Worm (Caenorhabditis elegans): ENCODE measurements around the gene kvs-1.
"Not testable (repeated sequence)": the region's sequence is repeated elsewhere in the genome, so short reads cannot be mapped to it uniquely, and the experiment has no call there.

DNA sequence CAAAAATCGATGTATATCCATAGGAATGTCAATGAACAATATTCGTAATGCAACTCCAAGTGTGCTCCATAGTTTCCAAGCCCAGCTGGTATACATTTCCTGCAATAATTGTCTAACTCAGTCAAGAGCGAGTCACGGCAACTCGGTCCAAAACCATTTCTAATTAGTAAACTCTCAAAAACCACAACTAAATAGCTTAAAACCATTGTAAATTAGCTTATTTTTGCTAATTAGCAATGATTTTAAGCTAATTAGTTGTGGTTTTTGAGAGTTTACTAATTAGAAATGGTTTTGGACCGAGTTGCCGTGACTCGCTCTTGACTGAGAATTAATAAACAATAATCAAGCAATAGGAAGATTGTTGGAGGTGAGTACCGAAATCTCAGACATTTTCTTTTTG, 42.1 kb downstream of the kvs-1 start, which contains the start of gene dhs-29:
- TF ChIP-seq ama-1 (optimal IDR thresholded peaks at IDR 0.05); unc-62 (GFP tag; optimal IDR thresholded peaks at IDR 0.05); lin-13 (GFP tag; optimal IDR thresholded peaks at IDR 0.05); F13H6.1 (tag; optimal IDR thresholded peaks at IDR 0.05): not testable (repeated sequence)
